Worm (Caenorhabditis elegans) whole organism, L1 larva: ENCODE data around the gene C04C3.4.

Experiments
- C04F5.9 ChIP-seq: sonication (generic microtip); optimal IDR thresholded peaks from 2 replicates; lab custom pipeline; 2016; ENCODE audit warnings: missing genetic modification characterization, missing compliant biosample characterization
- C16A3.4 ChIP-seq: fragments of 150-350 bp; optimal IDR thresholded peaks from 2 replicates; lab custom pipeline; 2014; ENCODE audit warnings: missing biosample characterization, missing genetic modification characterization
- C34B4.2 ChIP-seq: sonication (generic microtip); optimal IDR thresholded peaks from 2 replicates; lab custom pipeline; 2017; ENCODE audit warnings: mild to moderate bottlenecking, missing genetic modification characterization, missing compliant biosample characterization
- F16B12.6 ChIP-seq: fragments of 150-350 bp; optimal IDR thresholded peaks from 2 replicates; lab custom pipeline; 2014; ENCODE audit warnings: missing biosample characterization, missing genetic modification characterization
- aha-1 ChIP-seq: fragments of 150-350 bp; optimal IDR thresholded peaks from 2 replicates; lab custom pipeline; 2014; ENCODE audit warnings: missing biosample characterization, missing genetic modification characterization
- aly-2 ChIP-seq: fragments of 150-350 bp; optimal IDR thresholded peaks from 2 replicates; lab custom pipeline; 2014; ENCODE audit warnings: missing biosample characterization, missing genetic modification characterization
- blmp-1 ChIP-seq: fragments of 150-350 bp; optimal IDR thresholded peaks from 2 replicates; lab custom pipeline; 2014; ENCODE audit warnings: missing biosample characterization, missing genetic modification characterization
- ceh-63 ChIP-seq: fragments of 200-800 bp; sonication (Bioruptor generic); optimal IDR thresholded peaks from 2 replicates; lab custom pipeline; 2018; ENCODE audit warnings: mild to moderate bottlenecking, missing genetic modification characterization, missing compliant biosample characterization
- ceh-82 ChIP-seq, 3 experiments: fragments of 150-350 bp in 1 of 3; sonication (generic microtip) in 2 of 3; optimal IDR thresholded peaks; 2 replicates each; lab custom pipeline; 2014 to 2017; ENCODE audit warnings: missing biosample characterization in 3 of 3, missing genetic modification characterization in 3 of 3
- efl-1 ChIP-seq, 4 experiments: fragments of 150-350 bp; optimal IDR thresholded peaks in 3 of 4; peaks in 1 of 4; 1 replicate in 1 of 4; 2 replicates in 3 of 4; lab custom pipeline; 2014; ENCODE audit warnings: missing biosample characterization in 2 of 4, missing genetic modification characterization in 2 of 4, missing genetic modification reagents in 2 of 4
- efl-3 ChIP-seq: fragments of 200-800 bp; sonication (Bioruptor generic); optimal IDR thresholded peaks from 2 replicates; lab custom pipeline; 2018; ENCODE audit warnings: mild to moderate bottlenecking, missing genetic modification characterization, missing compliant biosample characterization
- ets-5 ChIP-seq: fragments of 200-800 bp; sonication (Bioruptor generic); IDR thresholded peaks from 2 replicates; pipeline ENCODE4 v1.3.6; 2022; ENCODE audit warnings: missing genetic modification characterization, missing compliant biosample characterization
- fkh-4 ChIP-seq: sonication (generic microtip); optimal IDR thresholded peaks from 2 replicates; lab custom pipeline; 2016; ENCODE audit warnings: missing compliant biosample characterization, missing genetic modification characterization, borderline replicate concordance
- fkh-8 ChIP-seq: sonication (generic microtip); optimal IDR thresholded peaks from 2 replicates; lab custom pipeline; 2016; ENCODE audit warnings: mild to moderate bottlenecking, missing genetic modification characterization, missing compliant biosample characterization
- grh-1 ChIP-seq: fragments of 200-800 bp; sonication (Bioruptor generic); IDR thresholded peaks from 2 replicates; pipeline ENCODE4 v1.3.6; 2022; ENCODE audit warnings: missing genetic modification reagents, missing genetic modification characterization, missing compliant biosample characterization
- hlh-17 ChIP-seq: fragments of 200-800 bp; sonication (Bioruptor generic); optimal IDR thresholded peaks from 2 replicates; lab custom pipeline; 2018; ENCODE audit warnings: missing genetic modification characterization, mild to moderate bottlenecking, missing compliant biosample characterization, moderate library complexity, borderline replicate concordance
- hpl-2 ChIP-seq: fragments of 150-350 bp; optimal IDR thresholded peaks from 2 replicates; lab custom pipeline; 2014; ENCODE audit warnings: missing biosample characterization, missing genetic modification reagents, missing genetic modification characterization
- isw-1 ChIP-seq: fragments of 200-800 bp; sonication (Bioruptor generic); IDR thresholded peaks from 2 replicates; pipeline ENCODE4 v1.3.6; 2022; ENCODE audit warnings: missing genetic modification characterization, missing compliant biosample characterization
- lin-13 ChIP-seq: fragments of 150-350 bp; optimal IDR thresholded peaks from 2 replicates; lab custom pipeline; 2014; ENCODE audit warnings: missing biosample characterization, missing genetic modification reagents, missing genetic modification characterization
- lin-14 ChIP-seq: fragments of 200-800 bp; sonication (Bioruptor generic); optimal IDR thresholded peaks from 2 replicates; lab custom pipeline; 2018; ENCODE audit warnings: mild to moderate bottlenecking, missing genetic modification characterization, moderate library complexity, missing compliant biosample characterization
- lin-15B ChIP-seq: fragments of 150-350 bp; sonication (generic microtip); optimal IDR thresholded peaks from 3 replicates; lab custom pipeline; 2014; ENCODE audit warnings: missing biosample characterization, missing genetic modification characterization
- lin-35 ChIP-seq, 2 experiments: fragments of 150-350 bp; optimal IDR thresholded peaks; 2 replicates each; lab custom pipeline; 2014; ENCODE audit warnings: missing biosample characterization in 2 of 2, missing genetic modification characterization in 2 of 2, missing genetic modification reagents in 2 of 2
- lir-3 ChIP-seq: sonication (generic microtip); optimal IDR thresholded peaks from 2 replicates; lab custom pipeline; 2016; ENCODE audit warnings: mild to moderate bottlenecking, missing genetic modification characterization, moderate library complexity, missing compliant biosample characterization; ENCODE audit not compliant: poor library complexity
- mab-9 ChIP-seq: fragments of 200-800 bp; sonication (Bioruptor generic); IDR thresholded peaks from 2 replicates; pipeline ENCODE4 v1.3.6; 2022; ENCODE audit warnings: missing genetic modification reagents, missing genetic modification characterization, missing compliant biosample characterization
- mep-1 ChIP-seq: fragments of 150-350 bp; optimal IDR thresholded peaks from 2 replicates; lab custom pipeline; 2014; ENCODE audit warnings: missing biosample characterization, missing genetic modification characterization
- nhr-12 ChIP-seq: sonication (generic microtip); optimal IDR thresholded peaks from 2 replicates; lab custom pipeline; 2017; ENCODE audit warnings: missing biosample characterization, missing genetic modification characterization
- nhr-237 ChIP-seq: fragments of 150-350 bp; optimal IDR thresholded peaks from 2 replicates; lab custom pipeline; 2014; ENCODE audit warnings: missing biosample characterization, missing genetic modification characterization
- nhr-47 ChIP-seq: sonication (generic microtip); optimal IDR thresholded peaks from 2 replicates; lab custom pipeline; 2016; ENCODE audit warnings: mild to moderate bottlenecking, missing genetic modification characterization, moderate library complexity, missing compliant biosample characterization
- nhr-71 ChIP-seq: sonication (generic microtip); optimal IDR thresholded peaks from 2 replicates; lab custom pipeline; 2016; ENCODE audit warnings: mild to moderate bottlenecking, missing genetic modification characterization, moderate library complexity, missing compliant biosample characterization
- nhr-77 ChIP-seq: fragments of 150-350 bp; optimal IDR thresholded peaks from 2 replicates; lab custom pipeline; 2014; ENCODE audit warnings: missing biosample characterization, missing genetic modification characterization
- nhr-85 ChIP-seq: sonication (generic microtip); peaks from one replicate; lab custom pipeline; 2016; ENCODE audit warnings: missing genetic modification characterization, inconsistent platforms, missing compliant biosample characterization
- rnt-1 ChIP-seq: sonication (generic microtip); optimal IDR thresholded peaks from 2 replicates; lab custom pipeline; 2016; ENCODE audit warnings: mild to moderate bottlenecking, missing genetic modification characterization, moderate library complexity, missing compliant biosample characterization
- skn-1 ChIP-seq: fragments of 150-350 bp; optimal IDR thresholded peaks from 2 replicates; lab custom pipeline; 2014; ENCODE audit warnings: missing biosample characterization, missing genetic modification characterization
- snu-23 ChIP-seq: sonication (generic microtip); optimal IDR thresholded peaks from 2 replicates; lab custom pipeline; 2016; ENCODE audit warnings: missing genetic modification characterization, missing compliant biosample characterization
- sup-37 ChIP-seq: fragments of 200-800 bp; sonication (Bioruptor generic); optimal IDR thresholded peaks from 2 replicates; lab custom pipeline; 2018; ENCODE audit warnings: mild to moderate bottlenecking, missing genetic modification characterization, missing compliant biosample characterization
- swsn-7 ChIP-seq: sonication (generic microtip); optimal IDR thresholded peaks from 2 replicates; lab custom pipeline; 2016; ENCODE audit warnings: missing genetic modification characterization, missing compliant biosample characterization
- tbx-2 ChIP-seq: sonication (generic microtip); optimal IDR thresholded peaks from 2 replicates; lab custom pipeline; 2016; ENCODE audit warnings: missing genetic modification characterization, missing compliant biosample characterization
- tlp-1 ChIP-seq: fragments of 150-350 bp; optimal IDR thresholded peaks from 2 replicates; lab custom pipeline; 2014; ENCODE audit warnings: missing biosample characterization, missing genetic modification characterization
- unc-30 ChIP-seq: sonication (generic microtip); optimal IDR thresholded peaks from 2 replicates; lab custom pipeline; 2017; ENCODE audit warnings: missing biosample characterization, missing genetic modification characterization
- unc-62 ChIP-seq: fragments of 150-350 bp; optimal IDR thresholded peaks from 2 replicates; lab custom pipeline; 2014; ENCODE audit warnings: missing biosample characterization, missing genetic modification reagents, missing genetic modification characterization
- unc-98 ChIP-seq: fragments of 200-800 bp; sonication (Bioruptor generic); IDR thresholded peaks from 2 replicates; pipeline ENCODE4 v1.3.6; 2022; ENCODE audit warnings: missing genetic modification characterization, missing compliant biosample characterization
- vab-15 ChIP-seq: sonication (generic microtip); optimal IDR thresholded peaks from 2 replicates; lab custom pipeline; 2017; ENCODE audit warnings: missing genotype, mild to moderate bottlenecking, missing genetic modification characterization, missing compliant biosample characterization
- xbp-1 ChIP-seq: sonication (generic microtip); optimal IDR thresholded peaks from 2 replicates; lab custom pipeline; 2016; ENCODE audit warnings: missing genetic modification characterization, missing compliant biosample characterization
- zip-4 ChIP-seq: fragments of 200-800 bp; sonication (Bioruptor generic); optimal IDR thresholded peaks from 2 replicates; lab custom pipeline; 2018; ENCODE audit warnings: mild to moderate bottlenecking, missing genetic modification characterization, moderate library complexity, missing compliant biosample characterization

The C04C3.4 gene

DNA sequence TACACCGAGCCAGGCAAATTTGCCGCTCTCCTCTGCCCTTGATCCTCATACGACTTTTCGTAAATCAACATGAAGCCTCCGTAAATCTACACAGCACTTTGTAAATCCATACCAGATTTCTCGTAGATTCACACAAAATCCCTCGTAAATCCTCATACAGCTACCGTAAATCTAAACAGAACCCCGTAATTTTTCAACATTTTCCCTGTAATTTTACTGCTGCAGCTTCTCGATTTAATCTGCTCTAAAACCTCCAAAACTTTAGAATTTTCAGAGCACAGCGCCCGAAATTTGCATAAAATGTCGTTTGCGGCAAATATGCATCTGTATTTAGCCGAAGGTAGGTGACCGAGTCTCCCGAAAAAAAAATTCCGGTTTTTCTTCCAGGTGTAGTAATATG lies 39.4 kb upstream of the C04C3.4 start, which contains the start of gene F42A6.1:
TSS of gene F42A6.1 (plus strand) at position 301 of the 400 bp plus-strand sequence.
- TF ChIP-seq nhr-85 (tag; lab: Kevin White, UChicago) (peak; percentile 11), isw-1 (GFP tag; lab: Robert Waterston, UW) (no peak), lin-13 (no peak), C16A3.4 (no peak), efl-1 (optimal IDR thresholded peaks at IDR 0.05; lab: Kevin White, UChicago) (no peak), efl-1 (GFP tag; optimal IDR thresholded peaks at IDR 0.05 in 1 of 2; lab: Kevin White, UChicago) (peak in 1 of 2 experiments; percentile 71), lir-3 (tag; lab: Kevin White, UChicago) (no peak), nhr-237 (tag; lab: Kevin White, UChicago) (no peak), sup-37 (GFP tag; lab: Kevin White, UChicago) (no peak), fkh-4 (tag; lab: Kevin White, UChicago) (no peak), unc-30 (tag; lab: Kevin White, UChicago) (no peak)
- TF ChIP-seq, all 84 proteins: peak for 2

DNA sequence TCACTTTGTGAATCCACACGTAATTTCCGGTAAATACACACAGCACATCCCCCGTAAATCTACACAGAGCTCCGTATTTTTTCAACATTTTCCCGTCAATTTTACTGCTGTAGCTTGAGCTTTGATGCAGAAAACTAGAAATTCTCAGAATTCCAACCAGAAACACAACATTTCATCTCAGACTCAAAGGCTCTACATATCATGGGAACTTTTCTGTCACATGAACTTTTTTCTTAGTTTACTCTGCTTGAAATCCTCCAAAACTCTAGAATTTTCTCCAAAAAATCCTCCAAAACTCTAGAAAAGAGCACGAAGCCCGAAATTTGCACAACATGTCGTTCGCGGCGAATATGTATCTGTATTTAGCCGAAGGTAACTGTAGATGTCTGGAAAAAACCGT lies 30.9 kb upstream of the C04C3.4 start, which contains the start of gene Y55H10A.2:
TSS of gene Y55H10A.2 (plus strand) at position 301 of the 400 bp plus-strand sequence.
- TF ChIP-seq mep-1 (tag; lab: Kevin White, UChicago): no peak
- no peak for TF ChIP-seq swsn-7 (tag; lab: Kevin White, UChicago)
- no peak for TF ChIP-seq grh-1 (GFP tag; lab: Robert Waterston, UW)
- no peak for TF ChIP-seq hpl-2 (GFP tag; lab: Kevin White, UChicago)
- TF ChIP-seq nhr-12 (tag; lab: Kevin White, UChicago): no peak
- TF ChIP-seq efl-1 (optimal IDR thresholded peaks at IDR 0.05; lab: Kevin White, UChicago): no peak
- no peak for TF ChIP-seq efl-1 (GFP tag; optimal IDR thresholded peaks at IDR 0.05 in 1 of 2; lab: Kevin White, UChicago)
- TF ChIP-seq C04F5.9 (tag; lab: Kevin White, UChicago): no peak
- TF ChIP-seq tlp-1 (tag; lab: Kevin White, UChicago): no peak
- TF ChIP-seq zip-4 (GFP tag; lab: Kevin White, UChicago): no peak
- no peak for TF ChIP-seq aly-2 (tag; lab: Kevin White, UChicago)
- no peak for TF ChIP-seq C16A3.4
- TF ChIP-seq lin-15B (tag; lab: Kevin White, UChicago): no peak
- TF ChIP-seq, all 84 proteins: peak for 0

DNA sequence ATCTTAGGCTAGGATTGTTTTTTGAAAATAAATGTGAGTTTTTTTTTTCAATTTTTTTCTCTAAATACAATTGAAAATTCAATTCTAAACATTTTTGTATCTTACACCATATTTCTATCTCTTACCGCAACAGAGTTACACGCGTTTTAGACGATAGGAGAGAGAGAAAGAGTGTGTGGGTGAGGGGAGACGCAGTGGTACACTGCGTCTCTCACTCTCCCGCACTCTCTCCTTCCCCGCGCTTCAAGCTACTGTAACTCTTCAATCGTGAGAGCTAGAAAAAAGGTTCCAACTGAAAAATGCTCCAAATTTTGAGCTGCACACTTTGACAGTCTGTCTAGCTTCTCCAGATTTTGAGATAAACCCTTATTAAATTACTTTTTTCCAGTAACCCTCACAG lies 30.4 kb upstream of the C04C3.4 start:
- no peak for TF ChIP-seq unc-98 (GFP tag; lab: Robert Waterston, UW)
- TF ChIP-seq efl-1 (optimal IDR thresholded peaks at IDR 0.05; lab: Kevin White, UChicago): peak; percentile 31 to 46
- no peak for TF ChIP-seq efl-1 (GFP tag; optimal IDR thresholded peaks at IDR 0.05 in 1 of 2; lab: Kevin White, UChicago)

DNA sequence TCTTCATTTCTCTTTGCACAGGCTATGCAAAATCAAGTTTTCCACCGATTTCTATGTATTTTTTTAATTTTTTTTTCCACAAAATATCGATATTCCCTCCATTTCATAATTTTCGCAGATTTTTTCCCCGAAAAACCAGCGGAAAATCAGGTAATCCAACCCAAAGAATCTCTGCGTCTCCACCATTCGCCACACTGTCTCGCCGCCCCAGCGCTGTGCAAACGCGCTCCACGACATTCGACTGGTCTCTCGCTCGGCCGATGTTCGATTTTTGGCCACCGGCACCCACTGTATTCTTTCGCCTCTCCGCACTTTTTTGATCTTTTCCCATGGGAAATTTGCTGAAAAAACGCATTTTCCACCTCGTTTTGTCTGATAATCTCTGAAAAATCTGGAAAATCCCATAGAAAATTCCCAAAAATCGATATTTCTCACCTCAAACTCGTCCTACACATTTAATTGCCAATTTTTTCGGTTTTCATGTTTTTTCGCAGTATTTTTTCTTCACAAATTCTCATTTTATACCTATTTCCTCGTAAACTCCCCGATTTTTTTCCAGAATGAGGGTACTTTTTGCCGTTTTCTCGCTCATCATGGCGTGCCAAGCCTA lies 25.4 kb upstream of the C04C3.4 start, which contains the start of gene vha-19:
TSS of gene vha-19 (plus strand) at position 560 of the 610 bp plus-strand sequence.
- TF ChIP-seq ceh-82 (tag; optimal IDR thresholded peaks at IDR 0.05; lab: Kevin White, UChicago) (peak in 1 of 3 experiments; percentile 43), nhr-71 (tag; lab: Kevin White, UChicago) (peak; percentile 44), snu-23 (GFP tag; lab: Kevin White, UChicago) (peak; percentile 65), hlh-17 (GFP tag; lab: Kevin White, UChicago) (no peak), nhr-85 (tag; lab: Kevin White, UChicago) (peak; percentile 30), zip-4 (GFP tag; lab: Kevin White, UChicago) (no peak), fkh-8 (peak; percentile 1), unc-62 (no peak), efl-3 (GFP tag; lab: Kevin White, UChicago) (no peak), tbx-2 (peak; percentile 6), lin-15B (tag; lab: Kevin White, UChicago) (peak; percentile 36), skn-1 (tag; lab: Kevin White, UChicago) (no peak), fkh-4 (tag; lab: Kevin White, UChicago) (no peak), aha-1 (no peak), blmp-1 (tag; lab: Kevin White, UChicago) (no peak), lin-14 (GFP tag; lab: Kevin White, UChicago) (no peak), lin-13 (no peak), unc-30 (tag; lab: Kevin White, UChicago) (no peak), vab-15 (no peak), ets-5 (GFP tag; lab: Robert Waterston, UW) (no peak), ceh-63 (no peak), rnt-1 (tag; lab: Kevin White, UChicago) (no peak), C34B4.2 (tag; lab: Kevin White, UChicago) (no peak), nhr-47 (tag; lab: Kevin White, UChicago) (peak; percentile 9), nhr-77 (tag; lab: Kevin White, UChicago) (peak; percentile 18), F16B12.6 (tag; lab: Kevin White, UChicago) (peak; percentile 27), xbp-1 (tag; lab: Kevin White, UChicago) (peak; percentile 25), swsn-7 (tag; lab: Kevin White, UChicago) (peak; percentile 23), mab-9 (no peak), lin-35 (GFP tag; optimal IDR thresholded peaks at IDR 0.05; lab: Kevin White, UChicago) (peak; percentile 44 to 61)
